Worm (Caenorhabditis elegans): Measurements from ENCODE around the gene F52D10.4.

F52D10.4 gene

DNA sequence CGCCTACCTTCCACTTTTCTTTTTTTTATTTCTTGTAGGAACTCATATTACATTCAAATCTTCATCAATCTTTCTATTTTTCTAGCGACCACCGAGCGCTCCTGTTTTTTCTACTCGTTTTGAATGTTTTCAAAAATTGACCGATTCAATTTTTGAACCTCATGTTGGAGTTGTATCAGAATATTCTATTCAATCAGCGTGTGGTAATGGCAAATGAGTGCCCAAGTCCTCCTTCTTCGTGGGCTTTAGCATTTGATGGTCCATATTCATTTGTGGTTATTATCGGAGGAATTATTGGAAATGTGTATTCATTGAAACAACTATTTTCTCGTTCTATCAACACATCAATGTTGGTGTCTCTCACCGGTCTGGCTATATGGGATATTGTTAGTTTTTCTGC is at the start of gene F52D10.4:
TSS of gene F52D10.4 (plus strand) at position 84 of the 400 bp plus-strand sequence.
- TF ChIP-seq F49E8.2 (tag; optimal IDR thresholded peaks at IDR 0.05; ENCODE audit: insufficient read depth): no peak
- no peak for TF ChIP-seq F57A8.1 (GFP tag; optimal IDR thresholded peaks at IDR 0.05)
- TF ChIP-seq T07F8.4 (tag; optimal IDR thresholded peaks at IDR 0.05): no peak
- no peak for TF ChIP-seq ztf-22 (GFP tag; optimal IDR thresholded peaks at IDR 0.05)
- TF ChIP-seq rcor-1 (GFP tag; IDR thresholded peaks at IDR 0.05): no peak
- TF ChIP-seq efl-1 (GFP tag; optimal IDR thresholded peaks at IDR 0.05): no peak
- no peak for TF ChIP-seq pha-4 (tag; optimal IDR thresholded peaks at IDR 0.05)
- TF ChIP-seq Y79H2A.3 (GFP tag; conservative IDR thresholded peaks at IDR 0.05): no peak
- TF ChIP-seq Y56A3A.18 (GFP tag; IDR thresholded peaks at IDR 0.05): no peak
- TF ChIP-seq Y67H2A.10 (GFP tag; conservative IDR thresholded peaks at IDR 0.05): no peak
- no peak for TF ChIP-seq nfya-1 (tag; optimal IDR thresholded peaks at IDR 0.05; ENCODE audit: borderline replicate concordance, insufficient read depth)
- TF ChIP-seq nhr-179 (tag; optimal IDR thresholded peaks at IDR 0.05): no peak
- TF ChIP-seq lin-26 (GFP tag; IDR thresholded peaks at IDR 0.05): no peak
- TF ChIP-seq unc-130 (GFP tag; optimal IDR thresholded peaks at IDR 0.05): no peak
- no peak for TF ChIP-seq K11D2.4 (GFP tag; IDR thresholded peaks at IDR 0.05)
- no peak for TF ChIP-seq rpc-1 (optimal IDR thresholded peaks at IDR 0.05)
- TF ChIP-seq rpc-1 (tag; optimal IDR thresholded peaks at IDR 0.05): no peak

DNA sequence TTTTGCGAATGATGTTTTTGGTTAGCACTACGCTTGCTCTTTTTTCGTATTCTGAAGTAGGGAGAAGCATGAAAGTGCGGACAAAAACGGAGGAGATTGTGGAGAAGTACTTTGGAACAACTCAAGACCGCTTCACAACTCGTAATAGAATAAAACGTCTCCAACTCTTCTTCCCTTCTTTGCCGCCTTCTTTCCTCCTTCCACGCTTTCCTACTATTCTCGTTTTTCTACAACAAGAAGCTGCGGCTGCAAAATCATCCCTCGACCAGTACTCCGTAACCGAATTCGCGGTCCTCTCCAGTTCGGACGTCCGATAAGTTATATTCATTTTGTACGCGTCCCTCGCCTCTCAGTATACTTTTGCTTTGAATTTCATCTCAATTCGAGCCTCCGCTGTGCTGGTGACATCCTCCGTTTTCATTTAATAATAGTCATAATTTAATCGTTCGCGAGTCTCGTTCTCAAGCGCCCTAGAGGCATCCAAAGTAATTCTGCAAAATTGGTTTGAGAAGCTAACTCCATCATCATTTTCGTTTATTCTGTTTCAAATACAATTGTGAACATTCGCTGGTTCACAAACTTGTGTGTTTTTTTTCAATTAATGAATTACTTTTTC is 47.4 kb upstream of the F52D10.4 start:
- TF ChIP-seq hrde-1 (tag; optimal IDR thresholded peaks at IDR 0.05; ENCODE audit: borderline replicate concordance): no peak
- no peak for TF ChIP-seq atf-7 (tag; optimal IDR thresholded peaks at IDR 0.05)
- TF ChIP-seq cebp-2 (GFP tag; IDR thresholded peaks at IDR 0.05): no peak
- no peak for TF ChIP-seq K12H6.12 (tag; optimal IDR thresholded peaks at IDR 0.05)
- no peak for TF ChIP-seq cebp-1 (GFP tag; IDR thresholded peaks at IDR 0.05)
- TF ChIP-seq cebp-1 (tag; optimal IDR thresholded peaks at IDR 0.05): no peak
- no peak for TF ChIP-seq B0019.2 (GFP tag; conservative IDR thresholded peaks at IDR 0.05)
- no peak for TF ChIP-seq B0336.3 (GFP tag; IDR thresholded peaks at IDR 0.05)

DNA sequence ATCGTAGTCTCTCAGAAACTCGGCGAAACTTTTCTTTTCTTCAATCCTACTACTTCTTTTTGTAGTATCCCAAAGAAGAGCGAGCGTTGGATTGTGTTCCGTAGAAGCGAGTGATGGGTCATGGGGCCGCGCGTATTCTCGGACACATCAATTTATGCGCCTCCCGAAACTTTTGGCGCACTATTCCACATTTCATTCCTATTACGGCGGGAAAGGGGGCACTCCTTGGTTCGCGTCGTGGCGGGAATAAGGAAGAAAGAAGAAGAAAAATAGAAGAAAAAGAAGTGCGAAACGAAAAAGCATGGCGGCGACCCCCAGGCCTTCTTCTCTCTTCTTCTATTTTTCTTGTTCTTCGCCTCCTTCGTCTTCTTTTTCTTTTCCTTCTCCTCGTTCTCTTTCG is 45.6 kb upstream of the F52D10.4 start:
- TF ChIP-seq zim-3 (tag; optimal IDR thresholded peaks at IDR 0.05) (no peak), F57A8.1 (GFP tag; optimal IDR thresholded peaks at IDR 0.05) (no peak), T26A5.8 (tag; optimal IDR thresholded peaks at IDR 0.05) (no peak), zfh-2 (GFP tag; conservative IDR thresholded peaks at IDR 0.05) (peak; percentile 47; the same call in 1 of the 2 replicates), athp-1 (tag; optimal IDR thresholded peaks at IDR 0.05) (no peak)

DNA sequence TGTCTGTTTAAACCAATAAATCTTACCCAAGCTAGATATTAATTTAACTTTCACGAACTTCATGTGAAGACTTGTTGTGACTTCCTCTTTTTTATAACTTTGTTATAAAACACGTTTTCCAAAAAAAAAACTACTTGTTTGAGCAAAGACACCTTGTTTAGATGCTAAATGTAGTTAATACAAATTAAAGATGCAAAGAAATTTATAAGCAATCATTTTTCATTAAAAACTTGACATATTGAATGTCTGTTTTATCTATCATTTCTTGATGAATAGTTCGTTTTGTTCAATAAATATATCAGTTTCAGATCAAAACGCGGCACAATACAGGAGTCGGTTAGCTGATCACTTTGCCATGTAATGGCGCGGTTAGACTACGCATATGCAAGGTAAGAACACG is 45.1 kb upstream of the F52D10.4 start, which contains the start of gene frm-3:
TSS of gene frm-3 (plus strand) at position 301 of the 400 bp plus-strand sequence.
- TF ChIP-seq F22D6.2 (tag; optimal IDR thresholded peaks at IDR 0.05): no peak

DNA sequence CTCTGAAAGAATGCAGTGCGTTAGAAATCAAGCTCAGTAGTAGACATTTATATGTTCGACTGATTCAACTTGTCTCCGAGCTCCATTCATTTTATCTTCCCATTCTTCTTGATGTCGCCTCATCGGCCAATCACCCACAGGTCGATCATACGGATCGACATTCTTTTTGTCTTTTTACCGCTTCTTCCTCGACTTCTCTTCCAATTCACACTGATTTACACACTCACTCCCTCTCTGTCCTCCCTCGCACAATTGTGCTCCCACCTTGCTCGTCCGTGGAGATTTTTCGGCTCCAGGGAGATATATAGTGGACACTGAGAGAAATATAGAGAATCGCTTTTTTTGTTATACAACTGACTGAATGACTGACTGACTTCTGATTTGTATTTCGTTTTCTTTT is 43.1 kb upstream of the F52D10.4 start:
- TF ChIP-seq rcor-1 (GFP tag; IDR thresholded peaks at IDR 0.05): no peak

DNA sequence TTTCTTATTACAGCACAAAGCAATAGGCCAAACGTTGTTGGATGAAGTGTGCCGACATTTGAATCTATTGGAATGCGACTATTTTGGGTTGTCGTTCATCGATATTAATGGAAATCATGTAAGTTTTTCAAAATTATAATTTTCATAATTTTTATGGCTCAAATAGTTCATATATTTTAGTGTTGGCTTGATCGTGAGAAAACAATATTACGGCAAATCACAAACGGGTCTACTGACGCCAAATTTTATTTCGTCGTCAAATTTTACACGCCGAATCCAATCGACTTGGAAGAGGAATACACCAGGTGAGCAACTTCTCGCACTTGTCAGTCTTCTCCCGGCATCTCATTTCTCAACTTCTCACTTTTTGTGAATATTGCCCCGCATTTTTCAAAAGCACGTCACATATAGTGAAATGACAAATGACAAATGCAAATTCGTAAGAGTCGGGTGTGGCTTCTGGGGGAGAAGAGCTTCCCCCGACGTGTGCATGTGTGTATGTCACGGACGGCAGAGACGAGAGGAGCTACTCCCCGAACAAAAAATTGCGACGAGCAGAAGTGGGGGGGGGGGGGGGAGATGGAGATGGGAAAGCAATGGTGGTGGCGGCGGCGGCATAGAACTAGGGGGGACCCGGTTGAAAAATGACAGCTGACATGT is 40.7 kb upstream of the F52D10.4 start:
- peak; percentile 36; the same call in 1 of the 2 replicates for TF ChIP-seq egrh-3 (GFP tag; IDR thresholded peaks at IDR 0.05)
- no peak for TF ChIP-seq Y53G8AR.9 (GFP tag; conservative IDR thresholded peaks at IDR 0.05)
- peak; percentile 86 for TF ChIP-seq zfh-2 (GFP tag; conservative IDR thresholded peaks at IDR 0.05)

Data from whole organism, young adult.